Worm (Caenorhabditis elegans) whole organism, L1 larva: Measurements from ENCODE around the gene col-124.
A peak's percentile ranks its signal among the peaks of the same experiment; 100 is the strongest.

ENCODE experiments used
- C16A3.4 ChIP-seq: fragments of 150-350 bp; optimal IDR thresholded peaks from 2 replicates; lab custom pipeline; 2014; ENCODE audit warnings: missing biosample characterization, missing genetic modification characterization
- C34B4.2 ChIP-seq: sonication (generic microtip); optimal IDR thresholded peaks from 2 replicates; lab custom pipeline; 2017; ENCODE audit warnings: mild to moderate bottlenecking, missing genetic modification characterization, missing compliant biosample characterization
- F16B12.6 ChIP-seq: fragments of 150-350 bp; optimal IDR thresholded peaks from 2 replicates; lab custom pipeline; 2014; ENCODE audit warnings: missing biosample characterization, missing genetic modification characterization
- Y116A8C.19 ChIP-seq: sonication (generic microtip); optimal IDR thresholded peaks from 2 replicates; lab custom pipeline; 2016; ENCODE audit warnings: missing compliant biosample characterization, missing genetic modification characterization, borderline replicate concordance
- aha-1 ChIP-seq: fragments of 150-350 bp; optimal IDR thresholded peaks from 2 replicates; lab custom pipeline; 2014; ENCODE audit warnings: missing biosample characterization, missing genetic modification characterization
- ama-1 ChIP-seq: fragments of 150-350 bp; optimal IDR thresholded peaks from 2 replicates; lab custom pipeline; 2014
- blmp-1 ChIP-seq: fragments of 150-350 bp; optimal IDR thresholded peaks from 2 replicates; lab custom pipeline; 2014; ENCODE audit warnings: missing biosample characterization, missing genetic modification characterization
- ceh-8 ChIP-seq: fragments of 200-800 bp; sonication (Bioruptor generic); optimal IDR thresholded peaks from 2 replicates; lab custom pipeline; 2018; ENCODE audit warnings: mild to moderate bottlenecking, missing genetic modification characterization, moderate library complexity, missing compliant biosample characterization
- ceh-82 ChIP-seq, 3 experiments: fragments of 150-350 bp in 1 of 3; sonication (generic microtip) in 2 of 3; optimal IDR thresholded peaks; 2 replicates each; lab custom pipeline; 2014 to 2017; ENCODE audit warnings: missing biosample characterization in 3 of 3, missing genetic modification characterization in 3 of 3
- ceh-88 ChIP-seq: fragments of 200-800 bp; sonication (Bioruptor generic); IDR thresholded peaks from 2 replicates; pipeline ENCODE4 v1.3.6; 2022; ENCODE audit warnings: missing genetic modification characterization, missing compliant biosample characterization
- dsc-1 ChIP-seq: sonication (generic microtip); optimal IDR thresholded peaks from 2 replicates; lab custom pipeline; 2016; ENCODE audit warnings: mild to moderate bottlenecking, missing genetic modification characterization, missing compliant biosample characterization
- efl-1 ChIP-seq, 4 experiments: fragments of 150-350 bp; optimal IDR thresholded peaks in 3 of 4; peaks in 1 of 4; 1 replicate in 1 of 4; 2 replicates in 3 of 4; lab custom pipeline; 2014; ENCODE audit warnings: missing biosample characterization in 2 of 4, missing genetic modification characterization in 2 of 4, missing genetic modification reagents in 2 of 4
- efl-3 ChIP-seq: fragments of 200-800 bp; sonication (Bioruptor generic); optimal IDR thresholded peaks from 2 replicates; lab custom pipeline; 2018; ENCODE audit warnings: mild to moderate bottlenecking, missing genetic modification characterization, missing compliant biosample characterization
- egl-27 ChIP-seq, 2 experiments: fragments of 150-350 bp in 1 of 2; sonication (generic microtip); optimal IDR thresholded peaks; 3 replicates each; lab custom pipeline; 2017 to 2018; ENCODE audit warnings: missing biosample characterization in 2 of 2, missing genetic modification characterization in 2 of 2, missing genetic modification reagents in 2 of 2
- elt-2 ChIP-seq: sonication (generic microtip); optimal IDR thresholded peaks from 2 replicates; lab custom pipeline; 2016; ENCODE audit warnings: missing genetic modification characterization, mild to moderate bottlenecking, inconsistent platforms, missing compliant biosample characterization, missing genetic modification reagents
- ets-5 ChIP-seq: fragments of 200-800 bp; sonication (Bioruptor generic); IDR thresholded peaks from 2 replicates; pipeline ENCODE4 v1.3.6; 2022; ENCODE audit warnings: missing genetic modification characterization, missing compliant biosample characterization
- fkh-10 ChIP-seq: sonication (generic microtip); optimal IDR thresholded peaks from 2 replicates; lab custom pipeline; 2017; ENCODE audit warnings: missing biosample characterization, missing genetic modification reagents, missing genetic modification characterization
- fos-1 ChIP-seq: fragments of 150-350 bp; optimal IDR thresholded peaks from 2 replicates; lab custom pipeline; 2014; ENCODE audit warnings: missing biosample characterization, missing genetic modification characterization
- grh-1 ChIP-seq: fragments of 200-800 bp; sonication (Bioruptor generic); IDR thresholded peaks from 2 replicates; pipeline ENCODE4 v1.3.6; 2022; ENCODE audit warnings: missing genetic modification reagents, missing genetic modification characterization, missing compliant biosample characterization
- hpl-2 ChIP-seq: fragments of 150-350 bp; optimal IDR thresholded peaks from 2 replicates; lab custom pipeline; 2014; ENCODE audit warnings: missing biosample characterization, missing genetic modification reagents, missing genetic modification characterization
- irx-1 ChIP-seq: sonication (generic microtip); optimal IDR thresholded peaks from 2 replicates; lab custom pipeline; 2016; ENCODE audit warnings: missing genetic modification characterization, missing compliant biosample characterization
- isw-1 ChIP-seq: fragments of 200-800 bp; sonication (Bioruptor generic); IDR thresholded peaks from 2 replicates; pipeline ENCODE4 v1.3.6; 2022; ENCODE audit warnings: missing genetic modification characterization, missing compliant biosample characterization
- jun-1 ChIP-seq: fragments of 150-350 bp; optimal IDR thresholded peaks from 2 replicates; lab custom pipeline; 2014; ENCODE audit warnings: missing biosample characterization, missing genetic modification reagents, missing genetic modification characterization
- lin-13 ChIP-seq: fragments of 150-350 bp; optimal IDR thresholded peaks from 2 replicates; lab custom pipeline; 2014; ENCODE audit warnings: missing biosample characterization, missing genetic modification reagents, missing genetic modification characterization
- lin-15B ChIP-seq: fragments of 150-350 bp; sonication (generic microtip); optimal IDR thresholded peaks from 3 replicates; lab custom pipeline; 2014; ENCODE audit warnings: missing biosample characterization, missing genetic modification characterization
- lin-35 ChIP-seq, 2 experiments: fragments of 150-350 bp; optimal IDR thresholded peaks; 2 replicates each; lab custom pipeline; 2014; ENCODE audit warnings: missing biosample characterization in 2 of 2, missing genetic modification characterization in 2 of 2, missing genetic modification reagents in 2 of 2
- lin-39 ChIP-seq: fragments of 150-350 bp; optimal IDR thresholded peaks from 2 replicates; lab custom pipeline; 2014; ENCODE audit warnings: missing biosample characterization, missing genetic modification reagents, missing genetic modification characterization
- lir-3 ChIP-seq: sonication (generic microtip); optimal IDR thresholded peaks from 2 replicates; lab custom pipeline; 2016; ENCODE audit warnings: mild to moderate bottlenecking, missing genetic modification characterization, moderate library complexity, missing compliant biosample characterization; ENCODE audit not compliant: poor library complexity
- mdl-1 ChIP-seq, 2 experiments: fragments of 150-350 bp; optimal IDR thresholded peaks; 2 replicates each; lab custom pipeline; 2014 to 2017; ENCODE audit warnings: missing biosample characterization in 2 of 2, missing genetic modification characterization in 2 of 2, inconsistent platforms in 1 of 2
- mep-1 ChIP-seq: fragments of 150-350 bp; optimal IDR thresholded peaks from 2 replicates; lab custom pipeline; 2014; ENCODE audit warnings: missing biosample characterization, missing genetic modification characterization
- nhr-11 ChIP-seq: fragments of 150-350 bp; optimal IDR thresholded peaks from 2 replicates; lab custom pipeline; 2014; ENCODE audit warnings: missing biosample characterization, missing genetic modification characterization
- nhr-19 ChIP-seq: fragments of 200-800 bp; sonication (Bioruptor generic); conservative IDR thresholded peaks from 2 replicates; pipeline ENCODE4 v1.3.6; 2022; ENCODE audit warnings: missing genetic modification characterization, missing compliant biosample characterization
- nhr-20 ChIP-seq: sonication (generic microtip); optimal IDR thresholded peaks from 2 replicates; lab custom pipeline; 2016; ENCODE audit warnings: mild to moderate bottlenecking, missing genetic modification characterization, missing compliant biosample characterization
- nhr-237 ChIP-seq: fragments of 150-350 bp; optimal IDR thresholded peaks from 2 replicates; lab custom pipeline; 2014; ENCODE audit warnings: missing biosample characterization, missing genetic modification characterization
- nhr-28 ChIP-seq: fragments of 150-350 bp; optimal IDR thresholded peaks from 2 replicates; lab custom pipeline; 2014; ENCODE audit warnings: missing biosample characterization, missing genetic modification characterization
- nhr-47 ChIP-seq: sonication (generic microtip); optimal IDR thresholded peaks from 2 replicates; lab custom pipeline; 2016; ENCODE audit warnings: mild to moderate bottlenecking, missing genetic modification characterization, moderate library complexity, missing compliant biosample characterization
- nhr-76 ChIP-seq: sonication (generic microtip); optimal IDR thresholded peaks from 2 replicates; lab custom pipeline; 2017; ENCODE audit warnings: missing biosample characterization, missing genetic modification characterization
- nhr-77 ChIP-seq: fragments of 150-350 bp; optimal IDR thresholded peaks from 2 replicates; lab custom pipeline; 2014; ENCODE audit warnings: missing biosample characterization, missing genetic modification characterization
- nhr-84 ChIP-seq: sonication (generic microtip); optimal IDR thresholded peaks from 2 replicates; lab custom pipeline; 2017; ENCODE audit warnings: missing biosample characterization, missing genetic modification characterization
- nhr-85 ChIP-seq: sonication (generic microtip); peaks from one replicate; lab custom pipeline; 2016; ENCODE audit warnings: missing genetic modification characterization, inconsistent platforms, missing compliant biosample characterization
- pax-3 ChIP-seq: fragments of 200-800 bp; sonication (Bioruptor generic); optimal IDR thresholded peaks from 2 replicates; lab custom pipeline; 2018; ENCODE audit warnings: mild to moderate bottlenecking, missing genetic modification characterization, moderate library complexity, missing compliant biosample characterization
- pqm-1 ChIP-seq: sonication (generic microtip); optimal IDR thresholded peaks from 3 replicates; lab custom pipeline; 2017; ENCODE audit warnings: missing biosample characterization, missing genetic modification characterization
- skn-1 ChIP-seq: fragments of 150-350 bp; optimal IDR thresholded peaks from 2 replicates; lab custom pipeline; 2014; ENCODE audit warnings: missing biosample characterization, missing genetic modification characterization
- snu-23 ChIP-seq: sonication (generic microtip); optimal IDR thresholded peaks from 2 replicates; lab custom pipeline; 2016; ENCODE audit warnings: missing genetic modification characterization, missing compliant biosample characterization
- sox-4 ChIP-seq: sonication (generic microtip); optimal IDR thresholded peaks from 2 replicates; lab custom pipeline; 2016; ENCODE audit warnings: missing genetic modification characterization, missing compliant biosample characterization
- sup-37 ChIP-seq: fragments of 200-800 bp; sonication (Bioruptor generic); optimal IDR thresholded peaks from 2 replicates; lab custom pipeline; 2018; ENCODE audit warnings: mild to moderate bottlenecking, missing genetic modification characterization, missing compliant biosample characterization
- swsn-7 ChIP-seq: sonication (generic microtip); optimal IDR thresholded peaks from 2 replicates; lab custom pipeline; 2016; ENCODE audit warnings: missing genetic modification characterization, missing compliant biosample characterization
- tlp-1 ChIP-seq: fragments of 150-350 bp; optimal IDR thresholded peaks from 2 replicates; lab custom pipeline; 2014; ENCODE audit warnings: missing biosample characterization, missing genetic modification characterization
- unc-86 ChIP-seq: sonication (generic microtip); optimal IDR thresholded peaks from 2 replicates; lab custom pipeline; 2016; ENCODE audit warnings: missing genetic modification characterization, missing compliant biosample characterization
- vab-15 ChIP-seq: sonication (generic microtip); optimal IDR thresholded peaks from 2 replicates; lab custom pipeline; 2017; ENCODE audit warnings: missing genotype, mild to moderate bottlenecking, missing genetic modification characterization, missing compliant biosample characterization
- xbp-1 ChIP-seq: sonication (generic microtip); optimal IDR thresholded peaks from 2 replicates; lab custom pipeline; 2016; ENCODE audit warnings: missing genetic modification characterization, missing compliant biosample characterization
- zag-1 ChIP-seq: fragments of 150-350 bp; optimal IDR thresholded peaks from 2 replicates; lab custom pipeline; 2014; ENCODE audit warnings: missing biosample characterization, missing genetic modification characterization
- ztf-11 ChIP-seq, 2 experiments: sonication (generic microtip); optimal IDR thresholded peaks; 2 replicates each; lab custom pipeline; 2016 to 2017; ENCODE audit warnings: missing genetic modification characterization in 2 of 2, missing biosample characterization in 1 of 2, missing compliant biosample characterization in 1 of 2
- ztf-4 ChIP-seq: fragments of 150-350 bp; optimal IDR thresholded peaks from 2 replicates; lab custom pipeline; 2014; ENCODE audit warnings: missing biosample characterization, missing genetic modification characterization

The col-124 gene

ce11 chrIV:10180133-10180749, 36.0 kb upstream of the col-124 start, which contains the start of gene gta-1:
Gene gta-1, plus strand, starts transcription at chrIV:10180660.
- TF ChIP-seq sox-4 (no peak), blmp-1 (tag; lab: Kevin White, UChicago) (peak; percentile 93), hpl-2 (GFP tag; lab: Kevin White, UChicago) (no peak), skn-1 (no peak), efl-3 (GFP tag; lab: Kevin White, UChicago) (no peak), sup-37 (no peak), jun-1 (tag; lab: Kevin White, UChicago) (no peak), irx-1 (tag; lab: Kevin White, UChicago) (no peak), ztf-11 (tag; optimal IDR thresholded peaks at IDR 0.05; lab: Kevin White, UChicago) (no peak), isw-1 (no peak), lin-35 (GFP tag; optimal IDR thresholded peaks at IDR 0.05; lab: Kevin White, UChicago) (peak; percentile 15 to 32), xbp-1 (tag; lab: Kevin White, UChicago) (peak; percentile 7), nhr-76 (no peak), lin-13 (GFP tag; lab: Kevin White, UChicago) (no peak), snu-23 (GFP tag; lab: Kevin White, UChicago) (peak; percentile 65), ceh-88 (GFP tag; lab: Robert Waterston, UW) (no peak), egl-27 (tag; optimal IDR thresholded peaks at IDR 0.05; lab: Kevin White, UChicago) (no peak), ceh-8 (GFP tag; lab: Kevin White, UChicago) (no peak), swsn-7 (tag; lab: Kevin White, UChicago) (peak; percentile 19), fkh-10 (GFP tag; lab: Kevin White, UChicago) (no peak), aha-1 (no peak), pax-3 (no peak), nhr-85 (no peak), nhr-11 (no peak), pqm-1 (tag; lab: Kevin White, UChicago) (no peak), vab-15 (no peak), F16B12.6 (tag; lab: Kevin White, UChicago) (no peak), nhr-84 (no peak), efl-1 (optimal IDR thresholded peaks at IDR 0.05; lab: Kevin White, UChicago) (peak in 1 of 2 experiments; percentile 18), efl-1 (GFP tag; optimal IDR thresholded peaks at IDR 0.05 in 1 of 2; lab: Kevin White, UChicago) (peak; percentile 28 to 89), nhr-19 (peak; percentile 50), ztf-4 (no peak), nhr-28 (tag; lab: Kevin White, UChicago) (no peak), lir-3 (no peak), C34B4.2 (no peak), nhr-47 (tag; lab: Kevin White, UChicago) (no peak), ets-5 (GFP tag; lab: Robert Waterston, UW) (no peak), ceh-82 (tag; optimal IDR thresholded peaks at IDR 0.05; lab: Kevin White, UChicago) (no peak), fos-1 (tag; lab: Kevin White, UChicago) (no peak), ama-1 (no peak), nhr-77 (tag; lab: Kevin White, UChicago) (no peak), nhr-237 (tag; lab: Kevin White, UChicago) (no peak), zag-1 (tag; lab: Kevin White, UChicago) (no peak), unc-86 (tag; lab: Kevin White, UChicago) (no peak), lin-39 (tag; lab: Kevin White, UChicago) (peak; percentile 36), tlp-1 (tag; lab: Kevin White, UChicago) (no peak), nhr-20 (peak; percentile 57), lin-15B (tag; lab: Kevin White, UChicago) (no peak), mep-1 (peak; percentile 11), Y116A8C.19 (tag; lab: Kevin White, UChicago) (no peak), grh-1 (GFP tag; lab: Robert Waterston, UW) (no peak), elt-2 (tag; lab: Kevin White, UChicago) (no peak), dsc-1 (peak; percentile 49), mdl-1 (tag; optimal IDR thresholded peaks at IDR 0.05; lab: Kevin White, UChicago) (peak in 1 of 2 experiments; percentile 52), C16A3.4 (tag; lab: Kevin White, UChicago) (no peak)
